Worm (Caenorhabditis elegans) whole organism, midembryonic: ENCODE data around the gene scl-24.
"Not testable (repeated sequence)": the region's sequence is repeated elsewhere in the genome, so short reads cannot be mapped to it uniquely, and the experiment has no call there.

ENCODE experiments used
- T22C8.4 ChIP-seq: fragments of 200-800 bp; sonication (Bioruptor generic); IDR thresholded peaks from 2 replicates; pipeline ENCODE4 v1.3.6; 2022; ENCODE audit warnings: missing genetic modification characterization, missing compliant biosample characterization
- cog-1 ChIP-seq: sonication (generic microtip); optimal IDR thresholded peaks from 2 replicates; lab custom pipeline; 2016; ENCODE audit warnings: missing genetic modification characterization, missing compliant biosample characterization
- flt-1 ChIP-seq: fragments of 200-800 bp; sonication (Bioruptor generic); IDR thresholded peaks from 2 replicates; pipeline ENCODE4 v1.3.6; 2022; ENCODE audit warnings: missing genetic modification characterization, missing compliant biosample characterization
- klf-2 ChIP-seq: fragments of 200-800 bp; sonication (Bioruptor generic); conservative IDR thresholded peaks from 2 replicates; pipeline ENCODE4 v1.3.6; 2022; ENCODE audit warnings: missing genetic modification reagents, missing genetic modification characterization, missing compliant biosample characterization
- med-1 ChIP-seq: sonication (generic microtip); optimal IDR thresholded peaks from 2 replicates; lab custom pipeline; 2017; ENCODE audit warnings: missing genetic modification characterization, mild to moderate bottlenecking, missing compliant biosample characterization, antibody characterized with exemption, missing genetic modification reagents; ENCODE audit not compliant: insufficient read depth
- ref-1 ChIP-seq: fragments of 200-800 bp; sonication (Bioruptor generic); conservative IDR thresholded peaks from 2 replicates; pipeline ENCODE4 v1.3.6; 2022; ENCODE audit warnings: missing genetic modification reagents, missing genetic modification characterization, missing compliant biosample characterization
- tab-1 ChIP-seq: fragments of 200-800 bp; sonication (Bioruptor generic); IDR thresholded peaks from 2 replicates; pipeline ENCODE4 v1.3.6; 2022; ENCODE audit warnings: missing genetic modification characterization, missing compliant biosample characterization
- ztf-23 ChIP-seq: fragments of 200-800 bp; sonication (Bioruptor generic); IDR thresholded peaks from 2 replicates; pipeline ENCODE4 v1.3.6; 2022; ENCODE audit warnings: missing genetic modification reagents, missing genetic modification characterization, missing compliant biosample characterization
- ztf-29 ChIP-seq: fragments of 200-800 bp; sonication (Bioruptor generic); IDR thresholded peaks from 2 replicates; pipeline ENCODE4 v1.3.6; 2022; ENCODE audit warnings: missing genetic modification reagents, missing genetic modification characterization, missing compliant biosample characterization

scl-24 gene

ce11 chrV:17486034-17486433, at the start of gene scl-24:
Gene scl-24, plus strand, starts transcription at chrV:17486334.
- no peak for TF ChIP-seq T22C8.4 (GFP tag; lab: Robert Waterston, UW)
- no peak for TF ChIP-seq cog-1 (tag; lab: Kevin White, UChicago)
- no peak for TF ChIP-seq med-1
- TF ChIP-seq ref-1 (GFP tag; lab: Robert Waterston, UW), result no peak
- no peak for TF ChIP-seq tab-1 (GFP tag; lab: Robert Waterston, UW)

- no peak for TF ChIP-seq flt-1 (GFP tag; lab: Robert Waterston, UW)
- TF ChIP-seq cog-1 (tag; lab: Kevin White, UChicago), result no peak
- no peak for TF ChIP-seq ref-1 (GFP tag; lab: Robert Waterston, UW)
- TF ChIP-seq med-1, result no peak
- TF ChIP-seq tab-1 (GFP tag; lab: Robert Waterston, UW), result no peak
- no peak for TF ChIP-seq T22C8.4 (GFP tag; lab: Robert Waterston, UW)
- TF ChIP-seq ztf-23 (GFP tag; lab: Robert Waterston, UW), result no peak
- no peak for TF ChIP-seq ztf-29 (GFP tag; lab: Robert Waterston, UW)
- no peak for TF ChIP-seq klf-2 (GFP tag; lab: Robert Waterston, UW)
These were observed 49.6 kb upstream of the scl-24 start, which contains the start of gene F20E11.18 for ce11 chrV:17436492-17436891. Gene F20E11.18, minus strand, starts transcription at chrV:17436592.

ce11 chrV:17438317-17438716, 47.8 kb upstream of the scl-24 start, which contains the start of gene srsx-2:
Gene srsx-2, minus strand, starts transcription at chrV:17438417.
- TF ChIP-seq klf-2 (GFP tag; lab: Robert Waterston, UW), result no peak
- no peak for TF ChIP-seq ztf-23 (GFP tag; lab: Robert Waterston, UW)
- no peak for TF ChIP-seq med-1

ce11 chrV:17439406-17439805, 46.7 kb upstream of the scl-24 start, which contains the start of gene srh-154:
Gene srh-154, plus strand, starts transcription at chrV:17439706.
- TF ChIP-seq ztf-23 (GFP tag; lab: Robert Waterston, UW), result no peak
- TF ChIP-seq T22C8.4 (GFP tag; lab: Robert Waterston, UW), result no peak
- TF ChIP-seq ztf-29 (GFP tag; lab: Robert Waterston, UW), result no peak
- no peak for TF ChIP-seq flt-1 (GFP tag; lab: Robert Waterston, UW)
- no peak for TF ChIP-seq ref-1 (GFP tag; lab: Robert Waterston, UW)
- TF ChIP-seq klf-2 (GFP tag; lab: Robert Waterston, UW), result no peak

ce11 chrV:17449836-17450235, 36.3 kb upstream of the scl-24 start:
- TF ChIP-seq med-1 (no peak), ztf-23 (GFP tag; lab: Robert Waterston, UW) (no peak), ref-1 (GFP tag; lab: Robert Waterston, UW) (no peak), flt-1 (GFP tag; lab: Robert Waterston, UW) (no peak), klf-2 (GFP tag; lab: Robert Waterston, UW) (no peak), tab-1 (GFP tag; lab: Robert Waterston, UW) (no peak), ztf-29 (GFP tag; lab: Robert Waterston, UW) (no peak), T22C8.4 (GFP tag; lab: Robert Waterston, UW) (no peak), cog-1 (tag; lab: Kevin White, UChicago) (no peak)

- not testable (repeated sequence) for TF ChIP-seq cog-1 (tag; lab: Kevin White, UChicago); klf-2 (GFP tag; lab: Robert Waterston, UW); ref-1 (GFP tag; lab: Robert Waterston, UW)
These were observed 29.9 kb upstream of the scl-24 start, which contains the start of gene srh-203 for ce11 chrV:17456197-17456596. Gene srh-203, minus strand, starts transcription at chrV:17456297.

- TF ChIP-seq ref-1 (GFP tag; lab: Robert Waterston, UW) (no peak), cog-1 (tag; lab: Kevin White, UChicago) (no peak), T22C8.4 (GFP tag; lab: Robert Waterston, UW) (no peak), flt-1 (GFP tag; lab: Robert Waterston, UW) (no peak), tab-1 (GFP tag; lab: Robert Waterston, UW) (no peak), ztf-29 (GFP tag; lab: Robert Waterston, UW) (no peak), med-1 (no peak), ztf-23 (GFP tag; lab: Robert Waterston, UW) (no peak), klf-2 (GFP tag; lab: Robert Waterston, UW) (no peak)
These were observed 28.1 kb upstream of the scl-24 start, which contains the start of gene str-200 for ce11 chrV:17458069-17458468. Gene str-200, minus strand, starts transcription at chrV:17458169.

ce11 chrV:17460061-17460460, 26.1 kb upstream of the scl-24 start, which contains the start of gene srz-48:
Gene srz-48, minus strand, starts transcription at chrV:17460161.
- TF ChIP-seq ztf-23 (GFP tag; lab: Robert Waterston, UW) (no peak), ref-1 (GFP tag; lab: Robert Waterston, UW) (no peak), cog-1 (tag; lab: Kevin White, UChicago) (no peak), flt-1 (GFP tag; lab: Robert Waterston, UW) (no peak), ztf-29 (GFP tag; lab: Robert Waterston, UW) (no peak), T22C8.4 (GFP tag; lab: Robert Waterston, UW) (no peak), klf-2 (GFP tag; lab: Robert Waterston, UW) (no peak), med-1 (no peak), tab-1 (GFP tag; lab: Robert Waterston, UW) (no peak)

ce11 chrV:17464278-17464677, 21.9 kb upstream of the scl-24 start, which contains the start of gene F20E11.7:
Gene F20E11.7, plus strand, starts transcription at chrV:17464578.
- not testable (repeated sequence) for TF ChIP-seq ztf-29 (GFP tag; lab: Robert Waterston, UW); cog-1 (tag; lab: Kevin White, UChicago); T22C8.4 (GFP tag; lab: Robert Waterston, UW)

ce11 chrV:17466751-17467150, 19.4 kb upstream of the scl-24 start, which contains the start of gene srw-72:
Gene srw-72, plus strand, starts transcription at chrV:17467051.
- no peak for TF ChIP-seq flt-1 (GFP tag; lab: Robert Waterston, UW)
- TF ChIP-seq klf-2 (GFP tag; lab: Robert Waterston, UW), result no peak
- no peak for TF ChIP-seq cog-1 (tag; lab: Kevin White, UChicago)
- TF ChIP-seq T22C8.4 (GFP tag; lab: Robert Waterston, UW), result no peak
- no peak for TF ChIP-seq med-1
- TF ChIP-seq tab-1 (GFP tag; lab: Robert Waterston, UW), result no peak
